Fruit fly (Drosophila melanogaster): ENCODE results near the gene Sec20.
A peak's percentile ranks its signal among the peaks of the same experiment; 100 is the strongest.

The Sec20 gene

DNA sequence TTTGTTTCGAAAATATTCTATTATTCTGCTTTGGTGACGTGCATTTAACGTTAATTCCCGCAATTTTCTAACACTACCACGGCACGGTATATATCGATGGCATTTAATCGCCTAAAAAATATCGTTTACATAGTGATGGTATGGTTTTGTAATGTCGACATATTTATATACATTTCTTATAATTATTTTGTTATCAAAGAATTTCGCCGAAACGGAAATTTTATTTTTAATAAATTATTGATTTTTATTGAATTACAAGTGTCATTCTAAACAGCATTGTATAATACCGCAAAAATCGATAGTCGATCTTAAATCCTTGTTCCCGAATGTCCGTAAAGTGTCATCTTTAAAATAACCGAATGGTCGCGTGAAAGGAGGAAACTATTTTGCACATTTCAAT, at the start of gene Sec20, which contains the start of gene dgrn:
Sec20 (minus strand) TSS at position 77 of the 400 bp plus-strand sequence.
dgrn (plus strand) TSS at position 160 of the 400 bp plus-strand sequence.
- TF ChIP-seq CG8478 (optimal IDR thresholded peaks at IDR 0.05) (no peak), CTCF (optimal IDR thresholded peaks at IDR 0.05) (no peak)

DNA sequence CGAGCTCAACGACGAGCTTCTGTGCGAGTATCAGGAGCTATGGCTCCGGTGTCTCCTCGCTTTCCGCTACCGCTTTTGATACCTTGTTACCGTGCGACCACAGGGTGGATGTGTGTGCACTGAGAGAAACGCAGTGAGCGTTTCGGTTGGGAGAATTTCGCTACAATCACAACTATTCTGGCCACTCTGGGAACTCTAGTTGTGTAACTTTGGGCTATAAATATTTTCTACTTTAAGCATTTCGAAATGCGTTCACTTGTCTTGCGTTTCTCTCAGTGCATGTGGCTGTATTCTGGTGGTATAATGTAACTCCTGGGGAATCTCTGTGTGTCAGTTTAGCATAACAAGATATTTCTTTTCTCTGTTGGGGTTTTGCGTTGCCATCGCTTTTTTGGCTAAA, 47.1 kb upstream of the Sec20 start:
- TF ChIP-seq CTCF (optimal IDR thresholded peaks at IDR 0.05), result no peak
- no peak for TF ChIP-seq CG8478 (optimal IDR thresholded peaks at IDR 0.05)

DNA sequence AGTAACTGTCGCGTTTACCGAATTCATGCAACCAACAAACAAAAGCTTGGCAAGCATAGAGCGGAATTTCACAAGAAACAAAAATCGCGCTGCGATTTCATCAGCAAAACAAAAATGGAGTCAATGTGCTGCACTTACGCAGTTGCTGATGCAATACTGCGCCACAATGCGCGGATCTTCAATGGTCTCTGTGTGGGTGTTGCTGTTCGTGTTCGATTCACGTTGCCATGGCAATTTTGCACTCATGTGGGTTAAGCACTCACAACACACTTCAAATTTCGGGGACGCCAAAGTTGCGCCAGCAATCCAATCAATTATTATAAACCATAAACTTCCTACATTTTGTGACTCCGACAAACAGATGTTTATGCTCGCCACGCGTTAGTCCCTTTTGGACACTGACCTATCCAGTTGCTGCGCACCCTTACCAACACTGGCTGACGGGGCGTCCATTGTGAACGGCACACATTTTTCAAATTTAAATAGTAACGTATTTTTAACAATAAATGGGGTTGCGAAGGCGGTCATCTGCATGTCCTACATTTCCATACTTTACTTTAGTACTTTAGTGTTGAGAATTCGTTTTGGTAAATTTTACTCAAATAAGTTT, 37.8 kb upstream of the Sec20 start, which contains the start of gene CG2017:
CG2017 (minus strand) TSS at position 374 of the 610 bp plus-strand sequence.
- TF ChIP-seq CTCF (optimal IDR thresholded peaks at IDR 0.05) (peak; percentile 3), CG8478 (optimal IDR thresholded peaks at IDR 0.05) (no peak)

DNA sequence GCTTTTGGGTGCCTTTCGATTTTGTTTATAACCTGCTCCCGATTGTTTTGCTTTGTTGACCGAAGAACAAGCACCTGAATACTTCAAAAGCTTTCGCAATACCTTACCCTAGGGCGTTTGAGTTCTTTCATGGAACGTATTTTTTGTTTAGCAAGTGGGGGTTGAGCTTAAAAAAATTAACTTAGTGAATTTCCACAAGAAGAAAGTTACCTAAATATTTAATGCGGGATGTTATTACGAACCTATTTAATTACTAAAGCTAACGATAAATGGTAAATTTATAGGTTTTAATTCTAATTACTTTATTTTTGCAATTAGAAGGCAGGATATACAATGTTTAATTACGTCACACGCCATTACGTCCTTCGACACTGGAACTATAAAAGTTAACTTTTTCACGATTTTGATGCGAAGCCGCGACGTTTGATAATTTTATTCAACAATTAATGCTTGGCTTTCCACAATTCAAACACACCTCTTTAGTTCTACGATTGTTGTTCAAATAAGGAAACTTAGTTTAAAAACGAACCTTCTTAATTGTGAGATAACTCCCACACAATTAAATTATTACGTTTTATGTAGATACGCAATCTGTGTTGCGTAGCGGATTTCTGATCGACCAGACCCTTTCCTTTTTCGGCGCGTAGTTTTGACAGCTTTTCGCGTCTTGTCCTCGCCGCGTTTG, 37.0 kb upstream of the Sec20 start:
- TF ChIP-seq CG8478 (optimal IDR thresholded peaks at IDR 0.05) (no peak), CTCF (optimal IDR thresholded peaks at IDR 0.05) (no peak)

DNA sequence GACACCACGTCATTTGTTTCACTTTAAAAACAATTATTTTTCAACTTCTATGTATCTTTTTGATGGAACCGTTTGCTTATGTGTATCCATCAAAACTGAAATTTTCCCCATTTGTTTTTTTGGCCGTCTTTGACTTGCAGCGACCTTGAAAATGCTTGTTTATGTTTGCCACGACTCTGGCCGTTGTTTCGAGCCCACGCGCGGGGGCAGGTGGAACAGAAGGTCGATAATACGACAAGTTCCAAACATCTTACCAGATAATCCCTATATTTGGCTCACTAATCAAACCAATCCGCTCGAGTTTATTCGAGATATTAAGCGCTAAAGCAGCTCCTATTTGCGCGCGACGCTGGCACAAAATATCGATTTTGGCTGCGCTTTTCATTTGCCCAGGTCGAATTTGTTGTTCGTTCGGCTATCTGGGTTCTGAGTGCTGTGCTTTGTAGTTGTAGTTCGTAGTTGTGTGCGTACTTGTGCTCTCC, 36.4 kb upstream of the Sec20 start:
- no peak for TF ChIP-seq CTCF (optimal IDR thresholded peaks at IDR 0.05)
- no peak for TF ChIP-seq CG8478 (optimal IDR thresholded peaks at IDR 0.05)

DNA sequence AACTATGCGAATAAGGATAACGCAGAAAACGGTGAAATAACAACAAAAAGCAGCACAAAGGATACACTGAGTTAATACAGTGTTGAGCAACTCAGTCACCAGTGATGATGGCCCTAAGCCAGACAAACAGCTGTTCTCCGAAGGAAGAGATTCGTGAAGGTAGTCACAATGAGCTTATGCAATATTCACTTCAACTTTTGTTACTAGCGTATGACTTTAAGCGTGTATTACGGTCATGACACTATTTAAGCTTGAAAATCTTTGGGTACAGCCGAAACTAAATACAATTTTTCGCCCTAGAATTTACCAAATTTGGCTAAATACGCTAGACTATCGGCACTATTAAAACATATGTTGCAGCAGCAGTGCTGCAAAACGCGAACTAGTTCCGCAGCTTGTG, 31.9 kb upstream of the Sec20 start, which contains the start of the genes disp and ECSIT:
disp (minus strand) TSS at position 97 of the 400 bp plus-strand sequence.
ECSIT (plus strand) TSS at position 371 of the 400 bp plus-strand sequence.
- TF ChIP-seq CG8478 (optimal IDR thresholded peaks at IDR 0.05), result no peak
- peak in 1 of 2 experiments; percentile 47 for TF ChIP-seq CTCF (optimal IDR thresholded peaks at IDR 0.05)

DNA sequence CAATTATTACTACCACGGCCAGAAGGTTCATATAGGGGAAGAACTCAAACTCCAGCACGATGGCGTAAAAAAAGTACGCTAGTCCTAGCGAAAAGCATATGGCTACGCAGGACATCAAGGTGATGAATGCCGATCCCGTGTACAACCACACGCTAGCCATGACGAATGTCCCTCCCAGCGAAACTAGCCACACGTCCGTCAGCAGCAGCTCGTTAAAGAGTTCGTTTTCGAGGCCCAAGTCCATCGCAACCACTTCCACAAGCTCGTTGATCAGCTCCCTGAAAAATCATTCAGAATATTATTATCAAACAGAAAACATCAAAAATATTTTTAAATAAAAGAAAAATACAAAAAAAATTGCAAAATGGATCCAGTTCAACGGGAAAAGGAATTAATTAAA, 28.7 kb upstream of the Sec20 start, which contains the start of gene CG34287:
CG34287 (plus strand) TSS at position 301 of the 400 bp plus-strand sequence.
- no peak for TF ChIP-seq CG8478 (optimal IDR thresholded peaks at IDR 0.05)
- no peak for TF ChIP-seq CTCF (optimal IDR thresholded peaks at IDR 0.05)

DNA sequence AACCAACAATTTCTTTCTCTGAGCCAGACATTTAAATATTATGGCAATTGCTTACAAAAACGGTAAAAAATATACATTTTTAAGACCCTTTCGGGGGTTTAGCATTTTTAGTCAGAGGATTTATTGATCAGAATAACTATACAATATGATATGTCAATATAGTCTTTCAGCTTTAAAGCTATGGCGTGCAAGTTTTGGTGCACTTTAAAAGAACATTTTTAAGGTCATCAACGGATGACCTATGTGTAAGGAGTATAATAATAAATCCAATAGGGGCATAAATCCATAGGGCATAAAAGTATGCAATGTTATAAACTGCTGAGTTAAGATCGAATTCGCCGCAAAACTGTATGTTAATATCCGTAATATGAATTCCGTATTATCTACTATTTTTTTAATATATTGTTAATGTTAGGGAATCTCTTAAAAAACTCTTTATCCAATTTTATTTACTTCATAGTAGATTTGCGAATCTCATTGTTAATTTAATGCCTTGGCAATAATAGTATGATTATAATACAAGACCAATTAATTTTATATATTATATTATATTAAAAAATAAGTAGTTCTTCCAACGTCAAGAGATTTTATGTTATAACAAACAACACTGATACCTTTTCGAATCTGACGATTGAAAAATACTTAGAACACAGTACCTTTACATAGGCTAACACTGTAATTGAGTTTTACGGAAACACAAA, 22.4 kb upstream of the Sec20 start, which contains the start of gene CG14676:
CG14676 (plus strand) TSS at position 651 of the 701 bp plus-strand sequence.
- TF ChIP-seq CG8478 (optimal IDR thresholded peaks at IDR 0.05) (no peak), CTCF (optimal IDR thresholded peaks at IDR 0.05) (no peak)

DNA sequence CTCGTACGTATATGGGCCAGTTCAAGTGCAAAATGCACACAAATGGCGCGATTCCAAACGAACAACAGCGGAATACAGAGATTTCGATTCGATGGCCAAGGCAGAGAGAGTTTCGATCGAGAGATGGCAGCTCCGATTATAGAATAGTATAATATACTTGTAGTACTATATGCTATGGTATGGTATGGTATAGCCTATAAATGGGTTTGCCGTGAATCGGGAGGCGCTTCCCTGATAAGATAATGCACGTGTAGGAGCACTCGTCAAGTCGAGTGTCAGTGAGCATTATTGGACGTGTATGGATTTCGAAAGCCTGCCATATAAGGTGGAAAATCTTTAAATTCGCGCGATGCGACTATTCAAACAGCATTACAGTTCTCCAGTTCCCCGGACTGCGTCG, 19.2 kb upstream of the Sec20 start:
- TF ChIP-seq CTCF (optimal IDR thresholded peaks at IDR 0.05) (no peak), CG8478 (optimal IDR thresholded peaks at IDR 0.05) (no peak)

DNA sequence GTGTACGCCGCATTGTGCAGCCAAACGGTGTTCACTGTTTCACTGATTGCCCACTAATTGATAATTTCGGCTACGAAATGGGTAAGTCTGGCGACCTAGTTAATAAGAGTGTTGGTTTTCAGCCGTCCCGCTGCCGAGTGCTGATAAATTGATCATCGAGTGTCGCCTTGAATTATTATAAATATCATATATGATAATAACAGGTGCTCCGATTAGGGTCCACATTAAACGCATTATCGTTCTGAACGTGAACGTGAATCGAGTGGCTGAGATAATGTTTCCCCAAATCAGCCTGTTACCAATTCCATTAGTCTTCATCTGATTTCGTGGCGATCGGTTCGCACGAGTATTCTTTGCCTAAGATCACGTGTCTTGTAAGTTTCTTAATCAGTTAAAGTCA, 17.0 kb upstream of the Sec20 start:
- no peak for TF ChIP-seq CG8478 (optimal IDR thresholded peaks at IDR 0.05)
- no peak for TF ChIP-seq CTCF (optimal IDR thresholded peaks at IDR 0.05)

DNA sequence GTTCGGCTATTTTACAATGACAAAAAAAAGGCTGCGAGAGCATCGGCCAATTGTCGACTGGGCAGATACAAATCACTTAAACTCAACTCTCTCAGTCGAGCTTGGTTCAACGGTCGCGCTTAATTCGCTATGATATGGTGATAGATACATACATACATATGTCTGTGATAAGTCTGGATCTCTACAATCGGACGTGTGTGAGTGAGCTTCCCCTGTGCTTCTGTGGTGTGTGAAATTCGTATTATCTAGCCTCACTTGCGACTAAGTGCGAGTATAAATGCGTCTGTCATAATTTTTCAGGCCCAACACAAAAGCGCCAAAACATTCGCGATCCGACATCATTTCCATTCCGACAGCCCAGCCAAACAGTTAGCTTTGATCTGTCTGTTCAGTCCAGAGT, 16.5 kb upstream of the Sec20 start, which contains the start of gene CG1213:
CG1213 (plus strand) TSS at position 301 of the 400 bp plus-strand sequence.
- TF ChIP-seq CTCF (optimal IDR thresholded peaks at IDR 0.05) (no peak), CG8478 (optimal IDR thresholded peaks at IDR 0.05) (no peak)

DNA sequence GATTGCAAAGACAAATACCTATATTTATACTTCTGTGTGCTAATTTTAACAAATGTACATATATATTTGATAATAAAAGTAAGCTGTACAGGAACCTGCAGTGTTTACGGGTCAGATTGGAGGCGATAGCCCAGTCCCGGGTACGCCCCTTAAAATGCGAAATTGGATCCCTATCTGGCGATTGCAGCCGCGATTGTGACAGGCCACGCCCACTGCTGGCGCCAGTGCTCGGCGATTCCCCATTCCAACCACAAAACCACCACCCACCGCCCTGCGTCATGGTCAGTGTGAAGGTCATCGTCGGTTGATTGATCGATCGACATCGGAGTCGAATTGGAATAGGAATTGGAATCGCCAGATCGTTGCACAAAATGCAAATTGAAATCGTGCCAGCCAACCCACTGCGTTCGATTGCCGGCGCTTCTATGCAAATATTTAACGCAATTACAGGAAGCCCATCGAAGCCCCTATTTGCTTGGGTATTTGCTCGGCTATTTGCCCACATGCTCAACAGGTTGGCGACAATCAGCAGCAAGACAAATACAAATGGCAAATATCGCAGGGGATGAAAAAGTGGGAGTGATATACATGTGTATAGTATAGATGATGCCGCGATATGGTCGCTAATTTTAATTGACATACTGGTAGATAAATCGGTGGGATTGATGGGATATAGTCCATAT, 14.5 kb upstream of the Sec20 start:
- TF ChIP-seq CG8478 (optimal IDR thresholded peaks at IDR 0.05) (no peak), CTCF (optimal IDR thresholded peaks at IDR 0.05) (no peak)

DNA sequence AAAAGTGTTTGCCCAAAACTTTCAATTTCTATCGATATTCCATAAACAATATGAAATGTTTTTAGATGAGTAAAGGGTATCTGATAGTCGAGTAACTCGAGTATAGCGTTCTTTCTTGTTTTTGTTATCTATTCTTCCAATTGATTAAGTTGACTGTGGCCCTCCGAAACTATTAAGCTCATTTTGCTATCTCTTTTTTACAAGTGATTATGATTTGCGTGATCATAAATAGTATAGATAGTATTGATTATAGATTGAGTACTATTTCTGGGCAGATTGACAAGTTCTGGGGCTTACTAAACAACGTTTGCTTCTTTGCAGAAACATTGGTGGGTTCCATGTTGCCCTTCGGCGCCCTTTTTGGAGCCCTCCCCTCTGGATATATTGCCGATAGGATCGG, 12.2 kb upstream of the Sec20 start:
- no peak for TF ChIP-seq CTCF (optimal IDR thresholded peaks at IDR 0.05)

DNA sequence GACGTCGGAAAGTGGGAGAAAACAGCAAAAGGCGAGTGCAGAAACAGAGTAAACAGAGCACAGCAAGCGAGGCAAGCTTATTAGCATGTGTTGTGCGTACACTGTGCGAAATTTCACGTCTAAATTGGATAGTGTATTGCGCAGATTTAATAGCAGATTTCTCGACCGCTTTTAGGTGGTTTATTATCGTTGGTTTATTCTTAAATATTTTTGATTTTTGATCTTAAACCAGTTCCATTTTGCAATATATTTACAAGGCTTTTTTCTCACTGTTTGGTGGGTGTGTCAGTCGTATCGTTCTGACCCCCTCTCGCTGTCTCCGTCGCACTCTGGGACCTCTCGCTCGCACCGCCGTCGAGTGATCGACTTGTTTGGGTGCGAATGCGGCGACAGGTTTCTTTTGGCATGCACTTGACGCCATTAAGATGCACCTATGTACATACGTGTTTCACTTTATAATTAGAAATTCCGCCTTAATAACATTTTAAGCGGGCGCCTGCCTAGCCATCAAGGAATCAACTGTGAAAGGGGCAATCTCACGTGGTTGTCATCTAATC, 9.7 kb upstream of the Sec20 start:
- TF ChIP-seq CTCF (optimal IDR thresholded peaks at IDR 0.05) (no peak), CG8478 (optimal IDR thresholded peaks at IDR 0.05) (no peak)
